Fruit fly (Drosophila melanogaster): ENCODE data around the gene CG2076.

CG2076 gene

DNA sequence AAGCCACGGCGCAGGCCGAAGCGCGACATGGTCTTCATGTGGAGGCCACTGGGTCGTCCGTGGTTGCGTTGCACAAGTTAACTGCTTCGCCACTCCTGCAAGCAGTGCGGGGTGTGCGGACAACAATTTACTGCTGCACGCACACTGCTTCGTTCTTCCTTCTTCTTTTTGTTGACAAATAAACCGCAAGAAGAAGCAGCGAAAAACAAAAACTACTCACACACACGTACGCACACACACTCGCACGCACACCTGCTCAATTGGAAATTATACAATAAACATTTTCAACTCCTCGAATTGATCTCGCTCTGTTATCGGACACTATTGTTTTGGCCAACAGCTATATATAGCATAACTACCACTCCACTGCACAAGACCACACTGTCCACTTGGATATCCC is 33.6 kb downstream of the CG2076 start:
- TF ChIP-seq CG10631 (GFP tag; optimal IDR thresholded peaks at IDR 0.05) (no peak), CG1621 (tag; optimal IDR thresholded peaks at IDR 0.05) (peak; percentile 83), CG10669 (GFP tag; optimal IDR thresholded peaks at IDR 0.05) (no peak), CG15336 (GFP tag; IDR thresholded peaks at IDR 0.05) (no peak), achi (GFP tag; optimal IDR thresholded peaks at IDR 0.05) (no peak), fd59A (GFP tag; optimal IDR thresholded peaks at IDR 0.05) (peak; percentile 13), CG6854 (GFP tag; optimal IDR thresholded peaks at IDR 0.05) (no peak), OdsH (GFP tag; optimal IDR thresholded peaks at IDR 0.05) (no peak), salr (GFP tag; optimal IDR thresholded peaks at IDR 0.05) (peak in 1 of 2 experiments; percentile 39), eg (GFP tag; IDR thresholded peaks at IDR 0.05) (0 out of 3 replicates have a peak, but pooled peaks have one; percentile 11), Gug (GFP tag; IDR thresholded peaks at IDR 0.05) (no peak), topi (GFP tag; optimal IDR thresholded peaks at IDR 0.05) (no peak), CG6163 (GFP tag; IDR thresholded peaks at IDR 0.05) (peak; percentile 42; the same call in 1 of the 3 replicates), Eip75B (GFP tag; optimal IDR thresholded peaks at IDR 0.05) (no peak), CG11902 (GFP tag; optimal IDR thresholded peaks at IDR 0.05) (no peak), CG8119 (GFP tag; IDR thresholded peaks at IDR 0.05) (no peak), CG6276 (GFP tag; optimal IDR thresholded peaks at IDR 0.05) (no peak), CG9139 (GFP tag; optimal IDR thresholded peaks at IDR 0.05) (no peak), Sox102F (GFP tag; optimal IDR thresholded peaks at IDR 0.05) (no peak), vri (GFP tag; optimal IDR thresholded peaks at IDR 0.05) (no peak)

DNA sequence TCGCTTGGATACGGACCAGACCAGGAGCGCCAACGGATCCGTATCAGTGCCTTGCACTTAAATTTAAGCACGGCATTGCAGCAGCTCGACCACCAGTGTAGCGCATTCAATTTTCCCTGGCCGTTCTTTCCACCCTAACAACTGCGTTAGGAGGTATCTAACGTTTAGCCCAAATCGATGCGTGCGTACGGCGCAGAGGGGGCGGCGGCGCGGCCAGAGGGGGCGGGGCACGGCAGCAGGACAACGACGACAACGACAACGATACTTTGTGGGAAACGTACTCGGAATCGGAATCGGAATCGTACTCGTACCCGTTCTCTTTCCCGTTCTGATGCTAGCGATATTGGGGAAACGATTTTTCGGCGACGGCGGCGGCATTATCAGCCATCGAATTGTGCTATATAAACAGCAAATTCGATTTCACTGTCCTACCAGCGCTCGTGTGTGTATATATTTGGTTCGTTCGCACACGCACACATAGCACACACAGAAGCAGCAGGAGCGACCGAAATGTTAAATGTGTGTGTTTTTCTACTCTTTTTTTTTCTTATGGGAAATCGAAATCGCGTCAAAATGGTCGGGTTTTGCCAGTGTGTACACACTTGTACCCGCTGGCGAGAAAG is 34.2 kb downstream of the CG2076 start, which contains the start of gene CG11122:
Gene CG11122 (minus strand): TSS at position 601 of the 623 bp plus-strand sequence.
- TF ChIP-seq CG6163 (GFP tag; IDR thresholded peaks at IDR 0.05) (peak; percentile 60; the same call in 2 of the 3 replicates), ss (GFP tag; optimal IDR thresholded peaks at IDR 0.05) (peak; percentile 31 to 38), CG11902 (GFP tag; optimal IDR thresholded peaks at IDR 0.05) (no peak), Ets96B (tag; optimal IDR thresholded peaks at IDR 0.05) (no peak), CG3032 (tag; optimal IDR thresholded peaks at IDR 0.05) (no peak)

DNA sequence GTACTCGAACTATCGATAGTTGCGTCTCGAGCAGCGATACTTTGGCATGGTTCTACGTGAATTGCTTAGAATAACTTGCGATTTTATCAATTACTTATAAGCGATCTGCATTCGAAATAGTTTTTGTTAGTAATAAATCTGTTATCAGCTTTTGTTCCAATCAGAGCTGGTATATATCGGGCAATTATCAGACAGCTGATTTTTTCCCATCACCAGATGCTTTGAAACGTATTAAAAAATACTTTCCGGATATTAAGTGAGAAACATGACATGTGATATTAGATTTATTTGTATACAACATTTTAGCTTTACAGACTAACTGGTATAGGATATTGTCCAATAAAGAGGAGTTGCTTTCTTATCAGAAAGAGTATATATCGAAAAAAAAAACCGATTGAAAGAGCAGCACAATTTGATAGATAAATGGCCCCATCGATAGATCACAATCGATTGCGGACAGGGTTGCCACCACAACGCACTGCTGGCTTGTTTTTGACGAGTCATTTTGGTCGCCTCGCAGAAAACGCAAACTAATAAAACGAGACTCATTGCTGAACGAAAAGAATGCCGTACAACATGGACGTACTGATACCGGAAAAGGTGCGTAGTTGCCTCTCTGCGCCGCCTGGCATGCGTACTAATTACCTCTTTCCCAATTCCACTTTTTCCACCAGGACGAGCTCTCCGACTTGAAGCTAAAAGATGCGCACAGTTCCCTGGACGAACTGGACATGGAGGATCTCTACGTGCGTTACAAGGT is 34.9 kb downstream of the CG2076 start, which contains the start of gene Rpt3:
Gene Rpt3 (plus strand): TSS at position 353 of the 760 bp plus-strand sequence.
- TF ChIP-seq cyc (GFP tag; optimal IDR thresholded peaks at IDR 0.05) = peak; percentile 1
- no peak for TF ChIP-seq Sox15 (GFP tag; optimal IDR thresholded peaks at IDR 0.05)
- TF ChIP-seq Sox102F (GFP tag; optimal IDR thresholded peaks at IDR 0.05) = no peak
- TF ChIP-seq Hr4 (GFP tag; optimal IDR thresholded peaks at IDR 0.05) = no peak
- peak; percentile 13 for TF ChIP-seq topi (GFP tag; optimal IDR thresholded peaks at IDR 0.05)
- peak; percentile 4 for TF ChIP-seq CG6854 (GFP tag; optimal IDR thresholded peaks at IDR 0.05)
- TF ChIP-seq Eip78C (GFP tag) = peak; percentile 69
- TF ChIP-seq esn (GFP tag; optimal IDR thresholded peaks at IDR 0.05) = peak; percentile 38
- TF ChIP-seq CG6163 (GFP tag; IDR thresholded peaks at IDR 0.05) = no peak
- peak; percentile 5 for TF ChIP-seq CG3032 (tag; optimal IDR thresholded peaks at IDR 0.05)
- no peak for TF ChIP-seq CG1621 (tag; optimal IDR thresholded peaks at IDR 0.05)

DNA sequence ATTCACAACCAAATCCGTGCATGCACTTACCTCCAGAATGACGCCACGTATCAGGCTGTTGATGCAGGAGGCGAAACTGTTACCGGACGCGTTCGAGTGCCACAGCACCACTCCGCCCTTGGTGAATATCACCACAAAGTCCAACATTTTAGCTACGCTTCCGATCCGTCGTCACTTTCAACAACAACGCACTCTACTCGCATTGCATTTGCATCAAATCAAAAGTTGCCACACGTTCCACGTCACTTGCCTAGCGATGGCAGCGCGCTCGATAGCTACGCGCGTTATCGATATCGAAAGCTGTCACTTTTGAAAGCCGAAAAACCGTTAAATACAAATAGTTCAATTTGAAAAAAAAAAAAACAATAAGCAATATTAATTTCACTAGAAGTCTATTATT is 38.8 kb downstream of the CG2076 start, which contains the start of gene SrpRalpha:
Gene SrpRalpha (minus strand): TSS at position 260 of the 400 bp plus-strand sequence.
- TF ChIP-seq Ets96B (tag; optimal IDR thresholded peaks at IDR 0.05) (no peak), cyc (GFP tag; optimal IDR thresholded peaks at IDR 0.05) (no peak), CG34406 (GFP tag; optimal IDR thresholded peaks at IDR 0.05) (no peak), CG6808 (GFP tag; optimal IDR thresholded peaks at IDR 0.05) (no peak), topi (GFP tag; optimal IDR thresholded peaks at IDR 0.05) (no peak), OdsH (GFP tag; optimal IDR thresholded peaks at IDR 0.05) (no peak), dsx (GFP tag; optimal IDR thresholded peaks at IDR 0.05; ENCODE audit: poor library complexity, severe bottlenecking) (no peak), spab (GFP tag; optimal IDR thresholded peaks at IDR 0.05) (no peak), CG3919 (GFP tag; optimal IDR thresholded peaks at IDR 0.05) (no peak), Hr4 (GFP tag; optimal IDR thresholded peaks at IDR 0.05) (no peak), Eip78C (GFP tag) (no peak), CG6163 (GFP tag; IDR thresholded peaks at IDR 0.05) (no peak), Smox (GFP tag; optimal IDR thresholded peaks at IDR 0.05) (no peak), achi (GFP tag; optimal IDR thresholded peaks at IDR 0.05) (peak; percentile 99), CG7368 (GFP tag; optimal IDR thresholded peaks at IDR 0.05) (no peak), CG11294 (GFP tag; IDR thresholded peaks at IDR 0.05) (no peak), CG8319 (GFP tag; optimal IDR thresholded peaks at IDR 0.05) (no peak), esn (GFP tag; optimal IDR thresholded peaks at IDR 0.05) (peak; percentile 1), net (GFP tag; optimal IDR thresholded peaks at IDR 0.05) (no peak), CG15336 (GFP tag; IDR thresholded peaks at IDR 0.05) (0 out of 2 replicates have a peak, but pooled peaks have one; percentile 15)

All from whole organism, prepupa.